Fruit fly (Drosophila melanogaster): Measurements from ENCODE around the gene dac.

The dac gene

DNA sequence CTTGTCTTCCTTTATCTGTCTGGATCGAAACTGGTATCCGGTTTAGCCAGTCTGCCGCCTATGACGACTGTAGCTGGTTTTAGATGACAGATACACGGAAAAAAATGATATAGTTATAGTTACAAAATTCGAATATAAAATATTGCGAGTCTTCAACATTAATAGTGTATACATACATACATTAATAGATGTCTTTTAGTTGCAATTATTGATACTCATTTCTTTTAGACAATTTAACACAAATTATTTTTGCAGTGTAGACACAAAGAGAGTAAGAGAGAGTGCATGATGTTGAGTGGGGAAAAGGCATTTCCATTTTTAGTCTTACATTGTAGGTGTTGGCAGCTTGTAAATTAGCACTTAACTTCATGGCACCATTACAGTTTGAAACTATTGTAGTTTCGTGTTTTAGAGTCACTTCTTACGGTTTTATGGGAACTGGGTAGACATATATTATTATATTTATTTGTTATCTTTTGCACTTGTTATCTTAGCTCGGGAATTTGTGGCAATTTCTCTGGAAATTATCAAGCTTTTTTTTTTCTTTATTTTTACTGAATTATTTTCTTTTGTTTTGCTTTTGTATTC is 9.5 kb upstream of the dac start (continued):
- TF ChIP-seq schlank (tag; optimal IDR thresholded peaks at IDR 0.05) (no peak), Ada2b (GFP tag; IDR thresholded peaks at IDR 0.05) (peak; percentile 34; the same call in 1 of the 2 replicates), onecut (GFP tag; IDR thresholded peaks at IDR 0.05) (no peak), CG17802 (tag; optimal IDR thresholded peaks at IDR 0.05) (no peak), oc (tag; optimal IDR thresholded peaks at IDR 0.05) (peak; percentile 95), nerfin-2 (GFP tag; IDR thresholded peaks at IDR 0.05; ENCODE audit: partially characterized antibody) (no peak), crc (GFP tag; optimal IDR thresholded peaks at IDR 0.05) (peak; percentile 74), eve (GFP tag; optimal IDR thresholded peaks at IDR 0.05) (peak in 1 of 2 experiments; percentile 47), chn (GFP tag; optimal IDR thresholded peaks at IDR 0.05) (peak; percentile 77), CG6765 (GFP tag; optimal IDR thresholded peaks at IDR 0.05) (no peak), Chrac-16 (GFP tag; optimal IDR thresholded peaks at IDR 0.05) (peak; percentile 84), tio (GFP tag; optimal IDR thresholded peaks at IDR 0.05) (peak; percentile 70), trem (tag; optimal IDR thresholded peaks at IDR 0.05) (no peak), scrt (GFP tag; optimal IDR thresholded peaks at IDR 0.05) (no peak), CG10654 (GFP tag; optimal IDR thresholded peaks at IDR 0.05) (no peak), shn (GFP tag; optimal IDR thresholded peaks at IDR 0.05) (peak; percentile 56), emc (GFP tag; optimal IDR thresholded peaks at IDR 0.05) (no peak), Ravus (GFP tag; IDR thresholded peaks at IDR 0.05) (no peak), CG17912 (GFP tag; optimal IDR thresholded peaks at IDR 0.05) (peak; percentile 42), sima (GFP tag; optimal IDR thresholded peaks at IDR 0.05) (no peak), toy (GFP tag; IDR thresholded peaks at IDR 0.05) (no peak), CG12942 (GFP tag; optimal IDR thresholded peaks at IDR 0.05) (peak; percentile 77), lab (GFP tag; optimal IDR thresholded peaks at IDR 0.05) (no peak), kah (GFP tag; optimal IDR thresholded peaks at IDR 0.05) (no peak), Hr78 (GFP tag; optimal IDR thresholded peaks at IDR 0.05) (no peak), pnt (GFP tag; optimal IDR thresholded peaks at IDR 0.05) (peak; percentile 67), ssp (GFP tag; IDR thresholded peaks at IDR 0.05) (peak; percentile 80), CG14441 (GFP tag; IDR thresholded peaks at IDR 0.05) (no peak), fd3F (GFP tag; optimal IDR thresholded peaks at IDR 0.05) (peak; percentile 73), CG7745 (tag; optimal IDR thresholded peaks at IDR 0.05) (peak; percentile 33), CG9727 (GFP tag; optimal IDR thresholded peaks at IDR 0.05) (no peak), trh (GFP tag; optimal IDR thresholded peaks at IDR 0.05) (peak; percentile 56), Elba2 (GFP tag; optimal IDR thresholded peaks at IDR 0.05) (peak; percentile 3), gcm (GFP tag; optimal IDR thresholded peaks at IDR 0.05) (peak; percentile 95), repo (GFP tag; optimal IDR thresholded peaks at IDR 0.05) (no peak), CG4730 (GFP tag; IDR thresholded peaks at IDR 0.05) (no peak), CG9932 (GFP tag; IDR thresholded peaks at IDR 0.05) (peak; percentile 44; the same call in 1 of the 2 replicates), CG6791 (GFP tag; IDR thresholded peaks at IDR 0.05; ENCODE audit: partially characterized antibody) (no peak), NFAT (GFP tag; IDR thresholded peaks at IDR 0.05) (no peak), mirr (GFP tag; optimal IDR thresholded peaks at IDR 0.05) (no peak), CG34376 (GFP tag; optimal IDR thresholded peaks at IDR 0.05) (no peak), Sry-δ (GFP tag; optimal IDR thresholded peaks at IDR 0.05) (no peak), CG6175 (GFP tag; IDR thresholded peaks at IDR 0.05) (no peak), Nf-YB (GFP tag; optimal IDR thresholded peaks at IDR 0.05) (peak; percentile 78), CG13424 (tag; optimal IDR thresholded peaks at IDR 0.05) (peak; percentile 95), Abd-B (GFP tag; optimal IDR thresholded peaks at IDR 0.05) (no peak), HLH3B (GFP tag; IDR thresholded peaks at IDR 0.05) (no peak), CG18619 (GFP tag; optimal IDR thresholded peaks at IDR 0.05) (peak; percentile 74), en (GFP tag; optimal IDR thresholded peaks at IDR 0.05) (peak; percentile 84), bigmax (GFP tag; optimal IDR thresholded peaks at IDR 0.05) (no peak), crol (GFP tag; IDR thresholded peaks at IDR 0.05) (no peak)

Measured in whole organism, embryonic.